Fruit fly (Drosophila melanogaster): Measurements from ENCODE around the gene CG11630.

CG11630 gene

dm6 chr2L:21828791-21829184 lies 44.9 kb upstream of the CG11630 start (continued):
- no peak for TF ChIP-seq zfh2 (GFP tag; optimal IDR thresholded peaks at IDR 0.05)
- TF ChIP-seq CG13624 (GFP tag; optimal IDR thresholded peaks at IDR 0.05): no peak
- TF ChIP-seq CG2875 (GFP tag; optimal IDR thresholded peaks at IDR 0.05): no peak
- TF ChIP-seq Deaf1 (tag; optimal IDR thresholded peaks at IDR 0.05): peak; percentile 81
- peak; percentile 3 for TF ChIP-seq org-1 (GFP tag; optimal IDR thresholded peaks at IDR 0.05)
- TF ChIP-seq Side (GFP tag; optimal IDR thresholded peaks at IDR 0.05): no peak
- no peak for TF ChIP-seq BEAF-32 (GFP tag; optimal IDR thresholded peaks at IDR 0.05)
- no peak for TF ChIP-seq lab (GFP tag; optimal IDR thresholded peaks at IDR 0.05)
- no peak for TF ChIP-seq CG17186 (GFP tag; optimal IDR thresholded peaks at IDR 0.05)
- no peak for TF ChIP-seq CG7357 (GFP tag; IDR thresholded peaks at IDR 0.05)
- peak; percentile 97 for TF ChIP-seq Adf1 (GFP tag; IDR thresholded peaks at IDR 0.05)
- no peak for TF ChIP-seq D (optimal IDR thresholded peaks at IDR 0.05)
- no peak for TF ChIP-seq D (GFP tag; optimal IDR thresholded peaks at IDR 0.05)
- TF ChIP-seq eyg (GFP tag; optimal IDR thresholded peaks at IDR 0.05): no peak
- TF ChIP-seq Six4 (GFP tag; optimal IDR thresholded peaks at IDR 0.05): no peak
- TF ChIP-seq CG13296 (GFP tag; optimal IDR thresholded peaks at IDR 0.05): no peak
- no peak for TF ChIP-seq chn (GFP tag; optimal IDR thresholded peaks at IDR 0.05)
- TF ChIP-seq mld (GFP tag; IDR thresholded peaks at IDR 0.05; ENCODE audit: partially characterized antibody): no peak
- TF ChIP-seq Pdp1 (GFP tag; optimal IDR thresholded peaks at IDR 0.05): no peak
- TF ChIP-seq CG6791 (GFP tag; IDR thresholded peaks at IDR 0.05; ENCODE audit: partially characterized antibody): no peak
- no peak for TF ChIP-seq klu (GFP tag; IDR thresholded peaks at IDR 0.05)
- TF ChIP-seq Usf (GFP tag; optimal IDR thresholded peaks at IDR 0.05): no peak
- TF ChIP-seq dati (GFP tag; IDR thresholded peaks at IDR 0.05): no peak
- TF ChIP-seq CG2129 (GFP tag; IDR thresholded peaks at IDR 0.05; ENCODE audit: partially characterized antibody): no peak
- no peak for TF ChIP-seq Ets97D (GFP tag; optimal IDR thresholded peaks at IDR 0.05)
- TF ChIP-seq CG18262 (tag; optimal IDR thresholded peaks at IDR 0.05): no peak
- TF ChIP-seq CG1792 (GFP tag; optimal IDR thresholded peaks at IDR 0.05): no peak
- no peak for TF ChIP-seq Dp (GFP tag; optimal IDR thresholded peaks at IDR 0.05)
- no peak for TF ChIP-seq CG10565 (GFP tag; optimal IDR thresholded peaks at IDR 0.05)
- no peak for TF ChIP-seq CG8290 (GFP tag; optimal IDR thresholded peaks at IDR 0.05)
- TF ChIP-seq CG8290 (tag; optimal IDR thresholded peaks at IDR 0.05): peak in 1 of 2 experiments; percentile 10
- TF ChIP-seq CG15601 (tag; optimal IDR thresholded peaks at IDR 0.05): no peak
- TF ChIP-seq aop (GFP tag; IDR thresholded peaks at IDR 0.05): no peak
- peak; percentile 19 for TF ChIP-seq Hey (tag; optimal IDR thresholded peaks at IDR 0.05)
- no peak for TF ChIP-seq CG4707 (GFP tag; optimal IDR thresholded peaks at IDR 0.05)
- TF ChIP-seq Rx (GFP tag; IDR thresholded peaks at IDR 0.05): no peak
- TF ChIP-seq nmo (GFP tag; optimal IDR thresholded peaks at IDR 0.05): no peak
- no peak for TF ChIP-seq her (GFP tag; optimal IDR thresholded peaks at IDR 0.05)
- TF ChIP-seq Fer2 (tag; optimal IDR thresholded peaks at IDR 0.05): no peak
- TF ChIP-seq CG30020 (tag; optimal IDR thresholded peaks at IDR 0.05): no peak
- TF ChIP-seq CG1024 (GFP tag; IDR thresholded peaks at IDR 0.05): no peak
- no peak for TF ChIP-seq CG12236 (GFP tag; optimal IDR thresholded peaks at IDR 0.05)
- no peak for TF ChIP-seq CG1832 (GFP tag; optimal IDR thresholded peaks at IDR 0.05)
- no peak for TF ChIP-seq hkb (optimal IDR thresholded peaks at IDR 0.05)
- TF ChIP-seq hkb (GFP tag; IDR thresholded peaks at IDR 0.05): no peak
- TF ChIP-seq gcm (GFP tag; optimal IDR thresholded peaks at IDR 0.05): no peak
- TF ChIP-seq CG4617 (GFP tag; optimal IDR thresholded peaks at IDR 0.05; ENCODE audit: borderline replicate concordance): no peak
- TF ChIP-seq CG9876 (GFP tag; optimal IDR thresholded peaks at IDR 0.05): no peak
- peak; percentile 59 for TF ChIP-seq sens (GFP tag)
- no peak; the same call in 1 of the 2 replicates for TF ChIP-seq Atf6 (GFP tag; IDR thresholded peaks at IDR 0.05)
- no peak for TF ChIP-seq CG11085 (GFP tag; IDR thresholded peaks at IDR 0.05)
- TF ChIP-seq CG10209 (GFP tag; optimal IDR thresholded peaks at IDR 0.05): no peak
- no peak for TF ChIP-seq pho (GFP tag; optimal IDR thresholded peaks at IDR 0.05)

All from whole organism, embryonic.